Worm (Caenorhabditis elegans) whole organism, L4 larva: ENCODE results near the gene idpp-6.

Experiments used
- D1046.2 ChIP-seq: fragments of 200-800 bp; sonication (Bioruptor generic); IDR thresholded peaks from 2 replicates; pipeline ENCODE4 v1.3.6; 2022; ENCODE audit warnings: missing genetic modification characterization, missing compliant biosample characterization
- F26F4.8 ChIP-seq: fragments of 200-800 bp; sonication (Bioruptor generic); conservative IDR thresholded peaks from 2 replicates; pipeline ENCODE4 v1.3.6; 2022; ENCODE audit warnings: missing genetic modification characterization, missing compliant biosample characterization
- F37D6.2 ChIP-seq: sonication (generic microtip); optimal IDR thresholded peaks from 2 replicates; lab custom pipeline; 2016; ENCODE audit warnings: mild to moderate bottlenecking, missing genetic modification characterization, missing compliant biosample characterization
- F44E2.7 ChIP-seq: fragments of 200-800 bp; sonication (Bioruptor generic); IDR thresholded peaks from 2 replicates; pipeline ENCODE4 v2.1.2; 2022; ENCODE audit warnings: missing genetic modification characterization, missing compliant biosample characterization
- R02D3.7 ChIP-seq: fragments of 150-350 bp; sonication (generic microtip); optimal IDR thresholded peaks from 3 replicates; lab custom pipeline; 2014; ENCODE audit warnings: missing biosample characterization, missing genetic modification characterization
- Y5F2A.4 ChIP-seq: fragments of 200-800 bp; sonication (Bioruptor generic); optimal IDR thresholded peaks from 2 replicates; lab custom pipeline; 2018; ENCODE audit warnings: mild to moderate bottlenecking, missing genetic modification characterization, missing compliant biosample characterization
- ZK546.5 ChIP-seq, 2 experiments: sonication (generic microtip); optimal IDR thresholded peaks; 2 replicates each; lab custom pipeline; 2017; ENCODE audit warnings: missing biosample characterization in 2 of 2, missing genetic modification characterization in 2 of 2
- aha-1 ChIP-seq: fragments of 150-350 bp; peaks from one replicate; lab custom pipeline; 2014; ENCODE audit warnings: missing biosample characterization, missing genetic modification characterization
- aly-2 ChIP-seq: sonication (generic microtip); optimal IDR thresholded peaks from 2 replicates; lab custom pipeline; 2018; ENCODE audit warnings: missing biosample characterization, missing genetic modification characterization
- arid-1 ChIP-seq: fragments of 200-800 bp; sonication (Bioruptor generic); conservative IDR thresholded peaks from 2 replicates; pipeline ENCODE4 v1.3.6; 2022; ENCODE audit warnings: missing genetic modification reagents, missing genetic modification characterization, missing compliant biosample characterization
- attf-4 ChIP-seq: sonication (generic microtip); optimal IDR thresholded peaks from 3 replicates; lab custom pipeline; 2017; ENCODE audit warnings: missing biosample characterization, missing genetic modification characterization
- ceh-28 ChIP-seq: fragments of 150-350 bp; optimal IDR thresholded peaks from 2 replicates; lab custom pipeline; 2014; ENCODE audit warnings: missing biosample characterization, missing genetic modification reagents, missing genetic modification characterization
- ceh-32 ChIP-seq: sonication (generic microtip); optimal IDR thresholded peaks from 2 replicates; lab custom pipeline; 2016; ENCODE audit warnings: mild to moderate bottlenecking, missing genetic modification characterization, missing compliant biosample characterization; ENCODE audit not compliant: poor library complexity
- daf-16 ChIP-seq, 3 experiments: sonication (generic microtip); optimal IDR thresholded peaks; 2 replicates each; lab custom pipeline; 2016 to 2017; ENCODE audit warnings: missing genetic modification characterization in 3 of 3, missing genetic modification reagents in 3 of 3, mild to moderate bottlenecking in 2 of 3, missing compliant biosample characterization in 2 of 3, missing biosample characterization in 1 of 3, moderate library complexity in 1 of 3
- dmd-6 ChIP-seq: fragments of 200-800 bp; sonication (Bioruptor generic); IDR thresholded peaks from 2 replicates; pipeline ENCODE4 v1.3.6; 2022; ENCODE audit warnings: missing genetic modification reagents, missing genetic modification characterization, missing compliant biosample characterization
- dmd-8 ChIP-seq: fragments of 200-800 bp; sonication (Bioruptor generic); IDR thresholded peaks from 2 replicates; pipeline ENCODE4 v1.3.6; 2022; ENCODE audit warnings: missing genetic modification characterization, missing compliant biosample characterization
- duxl-1 ChIP-seq: sonication (generic microtip); optimal IDR thresholded peaks from 2 replicates; lab custom pipeline; 2016; ENCODE audit warnings: mild to moderate bottlenecking, missing genetic modification characterization, moderate library complexity, missing compliant biosample characterization; ENCODE audit not compliant: poor library complexity
- dve-1 ChIP-seq: sonication (generic microtip); optimal IDR thresholded peaks from 2 replicates; lab custom pipeline; 2017; ENCODE audit warnings: antibody characterized with exemption, mild to moderate bottlenecking, missing genetic modification characterization, missing compliant biosample characterization; ENCODE audit not compliant: insufficient read depth
- egl-27 ChIP-seq: sonication (generic microtip); optimal IDR thresholded peaks from 3 replicates; lab custom pipeline; 2017; ENCODE audit warnings: missing biosample characterization, missing genetic modification reagents, missing genetic modification characterization
- fkh-10 ChIP-seq: fragments of 150-350 bp; optimal IDR thresholded peaks from 2 replicates; lab custom pipeline; 2014; ENCODE audit warnings: missing biosample characterization, missing genetic modification reagents, missing genetic modification characterization
- fos-1 ChIP-seq: fragments of 150-350 bp; optimal IDR thresholded peaks from 2 replicates; lab custom pipeline; 2014; ENCODE audit warnings: missing biosample characterization, missing genetic modification characterization
- gei-8 ChIP-seq: fragments of 200-800 bp; sonication (Bioruptor generic); optimal IDR thresholded peaks from 2 replicates; lab custom pipeline; 2018; ENCODE audit warnings: mild to moderate bottlenecking, missing genetic modification characterization, missing compliant biosample characterization
- hlh-11 ChIP-seq: fragments of 200-800 bp; sonication (Bioruptor generic); optimal IDR thresholded peaks from 2 replicates; lab custom pipeline; 2018; ENCODE audit warnings: mild to moderate bottlenecking, missing genetic modification characterization, missing compliant biosample characterization
- jun-1 ChIP-seq: fragments of 150-350 bp; optimal IDR thresholded peaks from 2 replicates; lab custom pipeline; 2014; ENCODE audit warnings: missing biosample characterization, missing genetic modification reagents, missing genetic modification characterization
- lin-15B ChIP-seq: fragments of 150-350 bp; sonication (generic microtip); optimal IDR thresholded peaks from 3 replicates; lab custom pipeline; 2014; ENCODE audit warnings: missing biosample characterization, missing genetic modification characterization
- lsy-2 ChIP-seq, 2 experiments: fragments of 150-350 bp in 1 of 2; sonication (generic microtip) in 1 of 2; optimal IDR thresholded peaks; 2 replicates each; lab custom pipeline; 2014 to 2017; ENCODE audit warnings: missing biosample characterization in 2 of 2, missing genetic modification characterization in 2 of 2
- madf-9 ChIP-seq: fragments of 200-800 bp; sonication (Bioruptor generic); conservative IDR thresholded peaks from 2 replicates; pipeline ENCODE4 v1.3.6; 2022; ENCODE audit warnings: missing genetic modification reagents, missing genetic modification characterization, missing compliant biosample characterization
- mdl-1 ChIP-seq, 2 experiments: fragments of 150-350 bp in 1 of 2; sonication (generic microtip) in 1 of 2; optimal IDR thresholded peaks; 2 replicates each; lab custom pipeline; 2014 to 2017; ENCODE audit warnings: missing biosample characterization in 2 of 2, missing genetic modification characterization in 2 of 2
- mdt-29 ChIP-seq: fragments of 200-800 bp; sonication (Bioruptor generic); IDR thresholded peaks from 2 replicates; pipeline ENCODE4 v1.3.6; 2022; ENCODE audit warnings: missing genetic modification reagents, missing genetic modification characterization, missing compliant biosample characterization
- mxl-2 ChIP-seq: fragments of 200-800 bp; sonication (Bioruptor generic); conservative IDR thresholded peaks from 2 replicates; pipeline ENCODE4 v1.3.6; 2022; ENCODE audit warnings: missing genetic modification reagents, missing genetic modification characterization, missing compliant biosample characterization
- nhr-10 ChIP-seq: fragments of 150-350 bp; optimal IDR thresholded peaks from 2 replicates; lab custom pipeline; 2014; ENCODE audit warnings: missing biosample characterization, missing genetic modification characterization
- nhr-111 ChIP-seq: fragments of 200-800 bp; sonication (Bioruptor generic); optimal IDR thresholded peaks from 2 replicates; lab custom pipeline; 2018; ENCODE audit warnings: mild to moderate bottlenecking, missing genetic modification characterization, missing compliant biosample characterization
- nhr-25 ChIP-seq: sonication (generic microtip); optimal IDR thresholded peaks from 2 replicates; lab custom pipeline; 2017; ENCODE audit warnings: missing genetic modification characterization, mild to moderate bottlenecking, missing compliant biosample characterization, antibody characterized with exemption, moderate library complexity, borderline replicate concordance; ENCODE audit not compliant: insufficient read depth
- nhr-28 ChIP-seq: fragments of 150-350 bp; optimal IDR thresholded peaks from 2 replicates; lab custom pipeline; 2014; ENCODE audit warnings: missing biosample characterization, missing genetic modification characterization
- nhr-48 ChIP-seq: sonication (generic microtip); optimal IDR thresholded peaks from 2 replicates; lab custom pipeline; 2016; ENCODE audit warnings: mild to moderate bottlenecking, missing genetic modification characterization, missing compliant biosample characterization
- nhr-6 ChIP-seq: fragments of 150-350 bp; optimal IDR thresholded peaks from 2 replicates; lab custom pipeline; 2014; ENCODE audit warnings: missing biosample characterization, missing genetic modification characterization
- nhr-76 ChIP-seq: fragments of 150-350 bp; optimal IDR thresholded peaks from 2 replicates; lab custom pipeline; 2014; ENCODE audit warnings: missing biosample characterization, missing genetic modification characterization
- nhr-77 ChIP-seq: fragments of 150-350 bp; optimal IDR thresholded peaks from 2 replicates; lab custom pipeline; 2014; ENCODE audit warnings: missing biosample characterization, missing genetic modification characterization
- php-3 ChIP-seq: fragments of 200-800 bp; sonication (Bioruptor generic); IDR thresholded peaks from 2 replicates; pipeline ENCODE4 v1.3.6; 2022; ENCODE audit warnings: missing genetic modification reagents, missing genetic modification characterization, missing compliant biosample characterization
- pqm-1 ChIP-seq: sonication (generic microtip); optimal IDR thresholded peaks from 2 replicates; lab custom pipeline; 2017; ENCODE audit warnings: missing biosample characterization, missing genetic modification characterization
- rbr-2 ChIP-seq: sonication (generic microtip); optimal IDR thresholded peaks from 2 replicates; lab custom pipeline; 2016; ENCODE audit warnings: missing genotype, missing genetic modification characterization, missing compliant biosample characterization
- saeg-2 ChIP-seq: fragments of 200-800 bp; sonication (Bioruptor generic); IDR thresholded peaks from 2 replicates; pipeline ENCODE4 v1.3.6; 2022; ENCODE audit warnings: missing genetic modification reagents, missing genetic modification characterization, missing compliant biosample characterization
- spr-3 ChIP-seq: fragments of 200-800 bp; sonication (Bioruptor generic); optimal IDR thresholded peaks from 2 replicates; lab custom pipeline; 2018; ENCODE audit warnings: mild to moderate bottlenecking, missing genetic modification characterization, missing compliant biosample characterization
- tra-1 ChIP-seq: fragments of 200-800 bp; sonication (Bioruptor generic); IDR thresholded peaks from 2 replicates; pipeline ENCODE4 v1.3.6; 2022; ENCODE audit warnings: missing genetic modification reagents, missing genetic modification characterization, missing compliant biosample characterization
- unc-62 ChIP-seq, 3 experiments: fragments of 150-350 bp in 1 of 3; sonication (generic microtip); optimal IDR thresholded peaks in 2 of 3; peaks in 1 of 3; 1 replicate in 1 of 3; 2 replicates in 2 of 3; lab custom pipeline; 2014 to 2017; ENCODE audit warnings: missing biosample characterization in 3 of 3, missing genetic modification characterization in 3 of 3, missing genetic modification reagents in 3 of 3, missing genotype in 1 of 3
- zag-1 ChIP-seq: fragments of 150-350 bp; optimal IDR thresholded peaks from 2 replicates; lab custom pipeline; 2014; ENCODE audit warnings: missing biosample characterization, missing genetic modification characterization
- zfp-2 ChIP-seq: sonication (generic microtip); optimal IDR thresholded peaks from 2 replicates; lab custom pipeline; 2016; ENCODE audit warnings: mild to moderate bottlenecking, missing genetic modification characterization, missing compliant biosample characterization
- zfp-3 ChIP-seq: fragments of 200-800 bp; sonication (Bioruptor generic); conservative IDR thresholded peaks from 2 replicates; pipeline ENCODE4 v1.3.6; 2022; ENCODE audit warnings: missing genetic modification reagents, missing genetic modification characterization, missing compliant biosample characterization
- ztf-11 ChIP-seq: fragments of 150-350 bp; optimal IDR thresholded peaks from 2 replicates; lab custom pipeline; 2014; ENCODE audit warnings: missing biosample characterization, missing genetic modification characterization

Gene idpp-6

DNA sequence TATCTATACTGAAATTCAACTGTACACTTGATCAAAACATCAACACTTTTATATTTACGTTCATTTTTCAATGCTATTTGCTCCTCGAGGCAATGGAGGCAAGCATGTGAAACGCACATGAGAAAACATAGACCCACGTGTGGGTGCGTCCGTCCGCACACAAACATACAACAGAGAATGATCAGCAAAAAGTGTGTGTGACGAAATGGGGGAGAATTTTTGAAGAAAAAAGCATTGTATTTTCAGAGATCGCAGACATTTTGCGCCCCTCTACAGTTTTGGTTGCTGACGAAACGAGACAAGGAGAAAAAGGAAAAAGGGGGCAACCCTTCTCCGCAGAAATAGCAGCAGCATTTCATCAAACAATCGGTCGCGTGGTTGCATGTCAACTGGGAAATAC, 32.8 kb upstream of the idpp-6 start (continued):
- TF ChIP-seq nhr-48 (tag; lab: Kevin White, UChicago) (peak; percentile 98), ceh-32 (tag; lab: Kevin White, UChicago) (no peak), ztf-11 (tag; lab: Kevin White, UChicago) (no peak), duxl-1 (peak; percentile 77), unc-62 (GFP tag; optimal IDR thresholded peaks at IDR 0.05 in 1 of 2; lab: Kevin White, UChicago) (peak in 1 of 2 experiments; percentile 96), unc-62 (tag; optimal IDR thresholded peaks at IDR 0.05; lab: Kevin White, UChicago) (no peak), ZK546.5 (tag; optimal IDR thresholded peaks at IDR 0.05; lab: Kevin White, UChicago) (no peak), F44E2.7 (GFP tag; lab: Robert Waterston, UW) (no peak), nhr-25 (tag; lab: Kevin White, UChicago) (peak; percentile 89), aly-2 (no peak), mxl-2 (GFP tag; lab: Robert Waterston, UW) (peak; percentile 100), saeg-2 (GFP tag; lab: Robert Waterston, UW) (peak; percentile 81; the same call in 1 of the 2 replicates), F37D6.2 (no peak), lsy-2 (tag; optimal IDR thresholded peaks at IDR 0.05; lab: Kevin White, UChicago) (peak in 1 of 2 experiments; percentile 78), zag-1 (tag; lab: Kevin White, UChicago) (no peak), egl-27 (tag; lab: Kevin White, UChicago) (no peak), jun-1 (tag; lab: Kevin White, UChicago) (peak; percentile 75), gei-8 (peak; percentile 93), nhr-77 (tag; lab: Kevin White, UChicago) (peak; percentile 87), D1046.2 (GFP tag; lab: Robert Waterston, UW) (no peak), fos-1 (tag; lab: Kevin White, UChicago) (no peak), attf-4 (tag; lab: Kevin White, UChicago) (no peak), nhr-28 (peak; percentile 97), zfp-2 (tag; lab: Kevin White, UChicago) (no peak), mdt-29 (peak; percentile 83), ceh-28 (tag; lab: Kevin White, UChicago) (no peak), F26F4.8 (GFP tag; lab: Robert Waterston, UW) (no peak)

DNA sequence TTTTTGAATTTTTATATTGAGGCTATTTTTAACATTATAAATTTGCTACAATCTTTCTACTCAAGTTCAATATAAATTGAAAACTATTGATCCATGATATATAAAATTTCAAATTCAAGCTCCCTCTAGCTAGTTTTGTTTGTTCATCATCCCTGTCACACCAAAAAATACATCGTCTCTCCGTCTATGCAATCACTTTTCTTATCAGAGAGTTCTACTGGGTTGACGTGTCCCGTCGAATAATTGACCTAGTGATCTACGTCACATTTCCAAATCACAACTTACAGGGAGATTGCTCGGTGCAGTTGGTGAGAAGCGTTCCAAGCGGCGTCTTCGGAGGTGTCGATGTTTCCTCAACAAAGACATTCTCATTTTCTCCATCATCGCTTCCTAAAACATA, 21.7 kb upstream of the idpp-6 start:
- peak; percentile 41 for TF ChIP-seq hlh-11
- TF ChIP-seq lin-15B (tag; lab: Kevin White, UChicago) = no peak
- no peak for TF ChIP-seq php-3 (GFP tag; lab: Robert Waterston, UW)
- no peak for TF ChIP-seq rbr-2
- TF ChIP-seq pqm-1 (tag; lab: Kevin White, UChicago) = peak; percentile 39
- TF ChIP-seq attf-4 (tag; lab: Kevin White, UChicago) = no peak
- no peak for TF ChIP-seq nhr-6
- TF ChIP-seq tra-1 = no peak
- 0 out of 2 replicates have a peak, but pooled peaks have one; percentile 18 for TF ChIP-seq zfp-3 (GFP tag; lab: Robert Waterston, UW)
- peak; percentile 25 for TF ChIP-seq nhr-28
- no peak for TF ChIP-seq nhr-10 (tag; lab: Kevin White, UChicago)
- TF ChIP-seq ceh-28 (tag; lab: Kevin White, UChicago) = no peak
- TF ChIP-seq arid-1 (GFP tag; lab: Robert Waterston, UW) = no peak
- TF ChIP-seq mdl-1 (tag; optimal IDR thresholded peaks at IDR 0.05; lab: Kevin White, UChicago) = no peak
- no peak for TF ChIP-seq Y5F2A.4 (GFP tag; lab: Kevin White, UChicago)
- TF ChIP-seq nhr-76 (tag; lab: Kevin White, UChicago) = no peak
- TF ChIP-seq R02D3.7 (tag; lab: Kevin White, UChicago) = no peak
- no peak for TF ChIP-seq spr-3
- no peak for TF ChIP-seq aha-1 (tag; lab: Kevin White, UChicago)
- TF ChIP-seq madf-9 (GFP tag; lab: Robert Waterston, UW) = no peak
- peak; percentile 20 for TF ChIP-seq dve-1 (tag; lab: Kevin White, UChicago)
- TF ChIP-seq zag-1 (tag; lab: Kevin White, UChicago) = no peak
- no peak for TF ChIP-seq nhr-25 (tag; lab: Kevin White, UChicago)
- peak; percentile 79 for TF ChIP-seq dmd-6 (GFP tag; lab: Robert Waterston, UW)
- no peak for TF ChIP-seq duxl-1
- TF ChIP-seq daf-16 (GFP tag; optimal IDR thresholded peaks at IDR 0.05; lab: Kevin White, UChicago) = no peak
- peak; percentile 26 for TF ChIP-seq daf-16 (tag; optimal IDR thresholded peaks at IDR 0.05; lab: Kevin White, UChicago)
- no peak for TF ChIP-seq dmd-8 (GFP tag; lab: Robert Waterston, UW)
- TF ChIP-seq fos-1 (tag; lab: Kevin White, UChicago) = no peak
- no peak for TF ChIP-seq nhr-111 (GFP tag; lab: Kevin White, UChicago)
- TF ChIP-seq fkh-10 = no peak
